Worm (Caenorhabditis elegans): Measurements from ENCODE around the gene nspf-1.

ce11 chrII:2649539-2649938, 37.9 kb upstream of the nspf-1 start, which contains the start of the genes F22E5.13 and F22E5.6:
- TF ChIP-seq madf-2 (tag; optimal IDR thresholded peaks at IDR 0.05) (no peak), nfya-1 (tag; optimal IDR thresholded peaks at IDR 0.05) (no peak), sdc-2 (tag; optimal IDR thresholded peaks at IDR 0.05) (no peak)
